Fruit fly (Drosophila melanogaster) whole organism, embryonic: Measurements from ENCODE around the gene CG15602.

Experiments
- Adf1 ChIP-seq: fragments of 200-800 bp; sonication (Bioruptor generic); IDR thresholded peaks from 2 replicates; pipeline ENCODE4 v1.3.6; 2022; ENCODE audit warnings: missing biosample characterization, missing genetic modification characterization
- Awh ChIP-seq: fragments of 200-800 bp; sonication (Bioruptor generic); IDR thresholded peaks from 2 replicates; pipeline ENCODE4, ENCODE4 v1.3.6; 2022; ENCODE audit warnings: missing biosample characterization, missing genetic modification characterization
- BEAF-32 ChIP-seq: fragments of 200-800 bp; sonication (Bioruptor generic); optimal IDR thresholded peaks from 3 replicates; lab custom pipeline; 2017; ENCODE audit warnings: missing biosample characterization, missing genetic modification characterization, mild to moderate bottlenecking, moderate library complexity, missing genetic modification reagents
- C15 ChIP-seq: fragments of 200-800 bp; sonication (Bioruptor generic); IDR thresholded peaks from 3 replicates; pipeline ENCODE4 v1.3.6; 2022; ENCODE audit warnings: missing biosample characterization, missing genetic modification characterization
- CG10274 ChIP-seq: fragments of 200-800 bp; sonication (Bioruptor generic); optimal IDR thresholded peaks from 3 replicates; lab custom pipeline; 2017; ENCODE audit warnings: missing biosample characterization, mild to moderate bottlenecking, missing genetic modification characterization
- CG11696 ChIP-seq: fragments of 200-800 bp; sonication (Bioruptor generic); IDR thresholded peaks from 2 replicates; pipeline ENCODE4 v1.3.6; 2022; ENCODE audit warnings: missing biosample characterization, missing genetic modification characterization
- CG16813 ChIP-seq: fragments of 200-800 bp; sonication (Bioruptor generic); IDR thresholded peaks from 3 replicates; pipeline ENCODE4 v1.3.6; 2022; ENCODE audit warnings: missing biosample characterization, missing genetic modification characterization; ENCODE audit not compliant: partially characterized antibody
- CG17361 ChIP-seq: fragments of 200-800 bp; sonication (Bioruptor generic); IDR thresholded peaks from 3 replicates; pipeline ENCODE4 v1.3.6; 2022; ENCODE audit warnings: missing biosample characterization, missing genetic modification characterization
- CG2199 ChIP-seq: fragments of 200-800 bp; sonication (Bioruptor generic); IDR thresholded peaks from 3 replicates; pipeline ENCODE4 v1.3.6; 2022; ENCODE audit warnings: missing biosample characterization, missing genetic modification characterization
- CG2712 ChIP-seq: fragments of 200-800 bp; optimal IDR thresholded peaks from 3 replicates; lab custom pipeline; 2019; ENCODE audit warnings: missing biosample characterization, mild to moderate bottlenecking, missing genetic modification characterization, moderate library complexity
- CG2889 ChIP-seq: fragments of 200-800 bp; sonication (Bioruptor generic); IDR thresholded peaks from 3 replicates; pipeline ENCODE4 v1.3.6; 2022; ENCODE audit warnings: missing biosample characterization, missing genetic modification characterization
- CG30431 ChIP-seq: fragments of 200-800 bp; sonication (Bioruptor generic); optimal IDR thresholded peaks from 2 replicates; lab custom pipeline; 2017; ENCODE audit warnings: missing biosample characterization, missing genetic modification characterization
- CG6689 ChIP-seq: fragments of 200-800 bp; sonication (Bioruptor generic); IDR thresholded peaks from 2 replicates; pipeline ENCODE4 v1.3.6; 2022; ENCODE audit warnings: missing biosample characterization, missing genetic modification characterization
- CG6791 ChIP-seq: fragments of 200-800 bp; sonication (Bioruptor generic); IDR thresholded peaks from 3 replicates; pipeline ENCODE4 v1.3.6; 2022; ENCODE audit warnings: missing biosample characterization, missing genetic modification characterization; ENCODE audit not compliant: partially characterized antibody
- CG7556 ChIP-seq: fragments of 200-800 bp; sonication (Bioruptor generic); optimal IDR thresholded peaks from 2 replicates; lab custom pipeline; 2017; ENCODE audit warnings: missing biosample characterization, mild to moderate bottlenecking, missing genetic modification characterization
- D ChIP-seq, 2 experiments: fragments of 200-800 bp in 1 of 2; fragments of >200 bp in 1 of 2; sonication (Bioruptor generic) in 1 of 2; optimal IDR thresholded peaks; 2 replicates in 1 of 2; 3 replicates in 1 of 2; lab custom pipeline; 2017; ENCODE audit warnings: mild to moderate bottlenecking in 1 of 2, missing biosample characterization in 1 of 2, missing genetic modification characterization in 1 of 2, missing genetic modification reagents in 1 of 2
- D19A ChIP-seq: fragments of 200-800 bp; optimal IDR thresholded peaks from 3 replicates; lab custom pipeline; 2019; ENCODE audit warnings: missing biosample characterization, mild to moderate bottlenecking, missing genetic modification characterization, moderate library complexity
- Dip2 ChIP-seq: fragments of 200-800 bp; sonication (Bioruptor generic); IDR thresholded peaks from 2 replicates; pipeline ENCODE4 v1.3.6; 2022; ENCODE audit warnings: missing biosample characterization, missing genetic modification characterization
- E2f2 ChIP-seq: fragments of 200-800 bp; sonication (Bioruptor generic); IDR thresholded peaks from 2 replicates; pipeline ENCODE4 v1.3.6; 2022; ENCODE audit warnings: missing biosample characterization, missing genetic modification characterization
- H15 ChIP-seq: fragments of 200-800 bp; sonication (Bioruptor generic); IDR thresholded peaks from 3 replicates; pipeline ENCODE4 v1.3.6; 2022; ENCODE audit warnings: missing biosample characterization, missing genetic modification characterization
- HHEX ChIP-seq: fragments of 200-800 bp; sonication (Bioruptor generic); optimal IDR thresholded peaks from 3 replicates; lab custom pipeline; 2017; ENCODE audit warnings: missing biosample characterization, mild to moderate bottlenecking, missing genetic modification characterization, missing genetic modification reagents
- HLH54F ChIP-seq: fragments of 200-800 bp; sonication (Bioruptor generic); optimal IDR thresholded peaks from 3 replicates; lab custom pipeline; 2016; ENCODE audit warnings: missing biosample characterization, missing genetic modification characterization
- Hey ChIP-seq: fragments of 200-800 bp; sonication (Bioruptor generic); optimal IDR thresholded peaks from 3 replicates; lab custom pipeline; 2018; ENCODE audit warnings: missing biosample characterization, mild to moderate bottlenecking, missing genetic modification characterization
- HmgZ ChIP-seq: fragments of 200-800 bp; sonication (Bioruptor generic); optimal IDR thresholded peaks from 2 replicates; lab custom pipeline; 2018; ENCODE audit warnings: missing biosample characterization, mild to moderate bottlenecking, missing genetic modification characterization
- NC2α ChIP-seq: fragments of 200-800 bp; sonication (Bioruptor generic); optimal IDR thresholded peaks from 2 replicates; lab custom pipeline; 2016; ENCODE audit warnings: missing biosample characterization, missing genetic modification characterization
- Optix ChIP-seq: fragments of 200-800 bp; sonication (Bioruptor generic); IDR thresholded peaks from 3 replicates; pipeline ENCODE4 v1.3.6; 2022; ENCODE audit warnings: missing biosample characterization, missing genetic modification characterization
- Scr ChIP-seq: fragments of 200-800 bp; sonication (Bioruptor generic); IDR thresholded peaks from 2 replicates; pipeline ENCODE4 v1.3.6; 2022; ENCODE audit warnings: missing biosample characterization, missing genetic modification characterization; ENCODE audit not compliant: partially characterized antibody
- TFAM ChIP-seq: fragments of 200-800 bp; sonication (Bioruptor generic); optimal IDR thresholded peaks from 2 replicates; lab custom pipeline; 2017; ENCODE audit warnings: missing biosample characterization, missing genetic modification characterization, inconsistent platforms
- Taf1 ChIP-seq: fragments of 200-800 bp; sonication (Bioruptor generic); IDR thresholded peaks from 2 replicates; pipeline ENCODE4 v1.3.6; 2022; ENCODE audit warnings: missing biosample characterization, missing genetic modification characterization
- Usf ChIP-seq: fragments of 200-800 bp; sonication (Bioruptor generic); optimal IDR thresholded peaks from 2 replicates; lab custom pipeline; 2017; ENCODE audit warnings: missing genotype, missing biosample characterization, missing genetic modification characterization
- az2 ChIP-seq: fragments of 200-800 bp; sonication (Bioruptor generic); optimal IDR thresholded peaks from 3 replicates; lab custom pipeline; 2016; ENCODE audit warnings: missing biosample characterization, missing genetic modification characterization
- bbx ChIP-seq: fragments of 200-800 bp; sonication (Bioruptor generic); IDR thresholded peaks from 2 replicates; pipeline ENCODE4 v1.3.6; 2022; ENCODE audit warnings: missing biosample characterization, missing genetic modification characterization; ENCODE audit not compliant: partially characterized antibody
- bcd ChIP-seq: fragments of 200-800 bp; sonication (Bioruptor generic); optimal IDR thresholded peaks from 2 replicates; lab custom pipeline; 2017; ENCODE audit warnings: missing biosample characterization, mild to moderate bottlenecking, missing genetic modification characterization
- chm ChIP-seq: fragments of 200-800 bp; sonication (Bioruptor generic); IDR thresholded peaks from 2 replicates; pipeline ENCODE4 v1.3.6; 2022; ENCODE audit warnings: missing biosample characterization, missing genetic modification characterization
- cwo ChIP-seq: fragments of 200-800 bp; sonication (Bioruptor generic); optimal IDR thresholded peaks from 3 replicates; lab custom pipeline; 2017; ENCODE audit warnings: missing biosample characterization, missing genetic modification characterization, mild to moderate bottlenecking, moderate library complexity, missing genetic modification reagents
- da ChIP-seq: fragments of 200-800 bp; sonication (Bioruptor generic); optimal IDR thresholded peaks from 2 replicates; lab custom pipeline; 2016; ENCODE audit warnings: missing biosample characterization, missing genetic modification characterization
- disco-r ChIP-seq: fragments of 200-800 bp; sonication (Bioruptor generic); optimal IDR thresholded peaks from 2 replicates; lab custom pipeline; 2016; ENCODE audit warnings: missing biosample characterization, missing genetic modification characterization
- ftz-f1 ChIP-seq: fragments of 200-800 bp; sonication (Bioruptor generic); optimal IDR thresholded peaks from 2 replicates; lab custom pipeline; 2016; ENCODE audit warnings: missing biosample characterization, missing genetic modification characterization
- gem ChIP-seq: fragments of 200-800 bp; sonication (Bioruptor generic); optimal IDR thresholded peaks from 2 replicates; lab custom pipeline; 2019; ENCODE audit warnings: missing biosample characterization, mild to moderate bottlenecking, missing genetic modification characterization, moderate library complexity
- ham ChIP-seq: fragments of 200-800 bp; sonication (Bioruptor generic); IDR thresholded peaks from 2 replicates; pipeline ENCODE4 v1.3.6; 2022; ENCODE audit warnings: missing biosample characterization, missing genetic modification characterization
- hbn ChIP-seq: fragments of 200-800 bp; sonication (Bioruptor generic); IDR thresholded peaks from 2 replicates; pipeline ENCODE4 v1.3.6; 2022; ENCODE audit warnings: missing biosample characterization, missing genetic modification characterization; ENCODE audit not compliant: partially characterized antibody
- hth ChIP-seq: fragments of >200 bp; optimal IDR thresholded peaks from 2 replicates; lab custom pipeline; 2017; ENCODE audit warnings: inconsistent platforms
- insv ChIP-seq, 2 experiments: fragments of 200-800 bp; sonication (Bioruptor generic); optimal IDR thresholded peaks; 3 replicates each; lab custom pipeline; 2016 to 2018; ENCODE audit warnings: missing biosample characterization in 2 of 2, missing genetic modification characterization in 2 of 2
- lola ChIP-seq, 3 experiments: fragments of >200 bp in 2 of 3; fragments of 200-800 bp in 1 of 3; sonication (Bioruptor generic) in 1 of 3; optimal IDR thresholded peaks; 2 replicates each; lab custom pipeline; 2017 to 2019; ENCODE audit warnings: missing biosample characterization in 3 of 3, missing genetic modification characterization in 3 of 3, mild to moderate bottlenecking in 1 of 3, moderate library complexity in 1 of 3
- nmo ChIP-seq: fragments of 200-800 bp; sonication (Bioruptor generic); optimal IDR thresholded peaks from 2 replicates; lab custom pipeline; 2018; ENCODE audit warnings: missing biosample characterization, mild to moderate bottlenecking, missing genetic modification characterization, moderate library complexity
- pho ChIP-seq: fragments of 200-800 bp; sonication (Bioruptor generic); optimal IDR thresholded peaks from 2 replicates; lab custom pipeline; 2016; ENCODE audit warnings: missing biosample characterization, missing genetic modification characterization
- ranshi ChIP-seq: fragments of 200-800 bp; sonication (Bioruptor generic); IDR thresholded peaks from 2 replicates; pipeline ENCODE4 v1.3.6; 2022; ENCODE audit warnings: missing biosample characterization, missing genetic modification characterization
- scrt ChIP-seq: fragments of 200-800 bp; sonication (Bioruptor generic); optimal IDR thresholded peaks from 2 replicates; lab custom pipeline; 2018; ENCODE audit warnings: missing biosample characterization, mild to moderate bottlenecking, missing genetic modification characterization, moderate library complexity
- sens ChIP-seq: fragments of 200-800 bp; sonication (Bioruptor generic); peaks from one replicate; lab custom pipeline; 2016; ENCODE audit warnings: missing biosample characterization, missing genetic modification characterization
- shn ChIP-seq: fragments of 200-800 bp; sonication (Bioruptor generic); optimal IDR thresholded peaks from 3 replicates; lab custom pipeline; 2016; ENCODE audit warnings: missing biosample characterization, missing genetic modification characterization
- unc-4 ChIP-seq: fragments of 200-800 bp; sonication (Bioruptor generic); IDR thresholded peaks from 2 replicates; pipeline ENCODE4 v1.3.6; 2022; ENCODE audit warnings: missing biosample characterization, missing genetic modification characterization; ENCODE audit not compliant: partially characterized antibody

Gene CG15602

dm6 chrX:15817823-15818222 lies 18.6 kb downstream of the CG15602 start (continued):
- TF ChIP-seq D (optimal IDR thresholded peaks at IDR 0.05; lab: Kevin White, UChicago), result peak; percentile 28
- no peak for TF ChIP-seq D (GFP tag; optimal IDR thresholded peaks at IDR 0.05; lab: Kevin White, UChicago)
- TF ChIP-seq CG16813, result 0 out of 3 replicates have a peak, but pooled peaks have one; percentile 25
- no peak for TF ChIP-seq nmo (GFP tag; lab: Kevin White, UChicago)
- TF ChIP-seq HHEX (GFP tag; lab: Kevin White, UChicago), result no peak
- TF ChIP-seq CG10274 (GFP tag; lab: Kevin White, UChicago), result no peak
- no peak for TF ChIP-seq bcd (GFP tag; lab: Kevin White, UChicago)
- no peak for TF ChIP-seq BEAF-32
- no peak for TF ChIP-seq ftz-f1 (GFP tag; lab: Kevin White, UChicago)
- no peak for TF ChIP-seq scrt (GFP tag; lab: Kevin White, UChicago)
- no peak for TF ChIP-seq Hey (tag; lab: Kevin White, UChicago)
- TF ChIP-seq ranshi, result no peak
- no peak for TF ChIP-seq Adf1 (GFP tag; lab: Robert Waterston, UW)
- TF ChIP-seq Usf (GFP tag; lab: Kevin White, UChicago), result no peak
- TF ChIP-seq HmgZ, result no peak
- TF ChIP-seq cwo (GFP tag; lab: Kevin White, UChicago), result no peak
- TF ChIP-seq CG17361 (GFP tag; lab: Robert Waterston, UW), result no peak
- no peak for TF ChIP-seq E2f2 (GFP tag; lab: Robert Waterston, UW)
- TF ChIP-seq TFAM (GFP tag; lab: Kevin White, UChicago), result no peak
- TF ChIP-seq da (GFP tag; lab: Kevin White, UChicago), result no peak
- peak in 1 of 2 experiments; percentile 30 for TF ChIP-seq insv (GFP tag; optimal IDR thresholded peaks at IDR 0.05; lab: Kevin White, UChicago)
- TF ChIP-seq H15 (GFP tag; lab: Robert Waterston, UW), result no peak
- TF ChIP-seq lola (GFP tag; optimal IDR thresholded peaks at IDR 0.05; lab: Kevin White, UChicago), result no peak
- no peak for TF ChIP-seq shn (GFP tag; lab: Kevin White, UChicago)
- peak; percentile 62; the same call in 1 of the 3 replicates for TF ChIP-seq CG6791
- peak; percentile 96; the same call in 2 of the 3 replicates for TF ChIP-seq CG2199 (GFP tag; lab: Robert Waterston, UW)
- no peak for TF ChIP-seq ham (GFP tag; lab: Robert Waterston, UW)
- TF ChIP-seq sens (GFP tag; lab: Kevin White, UChicago), result peak; percentile 33
- TF ChIP-seq chm, result no peak
- no peak for TF ChIP-seq NC2α (GFP tag; lab: Kevin White, UChicago)
- no peak for TF ChIP-seq disco-r (GFP tag; lab: Kevin White, UChicago)
- TF ChIP-seq hth (lab: Kevin White, UChicago), result no peak
- TF ChIP-seq Taf1, result no peak
- no peak for TF ChIP-seq gem (tag; lab: Kevin White, UChicago)
- no peak for TF ChIP-seq CG11696 (GFP tag; lab: Robert Waterston, UW)
- no peak for TF ChIP-seq CG6689
- TF ChIP-seq Scr (GFP tag; lab: Robert Waterston, UW), result no peak
- no peak for TF ChIP-seq pho (GFP tag; lab: Kevin White, UChicago)
- TF ChIP-seq Dip2 (GFP tag; lab: Robert Waterston, UW), result no peak
- TF ChIP-seq CG7556 (GFP tag; lab: Kevin White, UChicago), result no peak
- TF ChIP-seq hbn (GFP tag; lab: Robert Waterston, UW), result no peak
- TF ChIP-seq HLH54F (GFP tag; lab: Kevin White, UChicago), result no peak
- no peak for TF ChIP-seq Optix (GFP tag; lab: Robert Waterston, UW)
- TF ChIP-seq bbx (GFP tag; lab: Robert Waterston, UW), result peak; percentile 46; the same call in 1 of the 2 replicates
- no peak for TF ChIP-seq CG2889 (GFP tag; lab: Robert Waterston, UW)
- no peak for TF ChIP-seq unc-4 (GFP tag; lab: Robert Waterston, UW)
- TF ChIP-seq C15 (GFP tag; lab: Robert Waterston, UW), result no peak
- no peak for TF ChIP-seq Awh (GFP tag; lab: Robert Waterston, UW)
- no peak for TF ChIP-seq CG30431 (GFP tag; lab: Kevin White, UChicago)
- TF ChIP-seq D19A, result peak; percentile 5
- no peak for TF ChIP-seq CG2712 (tag; lab: Kevin White, UChicago)
- TF ChIP-seq az2 (GFP tag; lab: Kevin White, UChicago), result no peak
